Worm (Caenorhabditis elegans) whole organism, mixed stage, embryonic: ENCODE data around the gene ptb-1.

ENCODE experiments used
- elt-1 ChIP-seq: sonication (generic microtip); optimal IDR thresholded peaks from 2 replicates; lab custom pipeline; 2017; ENCODE audit warnings: missing genetic modification characterization, mild to moderate bottlenecking, missing compliant biosample characterization, antibody characterized with exemption, moderate library complexity, borderline replicate concordance; ENCODE audit not compliant: insufficient read depth
- elt-3 ChIP-seq: fragments of 150-350 bp; optimal IDR thresholded peaks from 2 replicates; lab custom pipeline; 2014; ENCODE audit warnings: missing biosample characterization, missing genetic modification characterization
- ham-2 ChIP-seq: fragments of 200-800 bp; sonication (Bioruptor generic); optimal IDR thresholded peaks from 2 replicates; lab custom pipeline; 2018; ENCODE audit warnings: mild to moderate bottlenecking, missing genetic modification characterization, missing compliant biosample characterization
- lin-13 ChIP-seq: fragments of 150-350 bp; optimal IDR thresholded peaks from 2 replicates; lab custom pipeline; 2014; ENCODE audit warnings: missing biosample characterization, missing genetic modification characterization
- mab-5 ChIP-seq: fragments of 150-350 bp; optimal IDR thresholded peaks from 2 replicates; lab custom pipeline; 2014; ENCODE audit warnings: missing biosample characterization, missing genetic modification characterization
- ztf-11 ChIP-seq: fragments of 150-350 bp; optimal IDR thresholded peaks from 2 replicates; lab custom pipeline; 2014; ENCODE audit warnings: missing biosample characterization, missing genetic modification characterization

- TF ChIP-seq elt-1 (tag; lab: Kevin White, UChicago): no peak
- TF ChIP-seq ham-2 (GFP tag; lab: Kevin White, UChicago): no peak
- no peak for TF ChIP-seq mab-5 (tag; lab: Kevin White, UChicago)
- TF ChIP-seq ztf-11 (tag; lab: Kevin White, UChicago): no peak
- no peak for TF ChIP-seq elt-3 (tag; lab: Kevin White, UChicago)
- no peak for TF ChIP-seq lin-13 (tag; lab: Kevin White, UChicago)
These were observed 21.8 kb upstream of the ptb-1 start for ce11 chrII:10653559-10653958.
